Worm (Caenorhabditis elegans) whole organism, midembryonic: Measurements from ENCODE around the gene fbxb-114.

Experiments
- cog-1 ChIP-seq: sonication (generic microtip); optimal IDR thresholded peaks from 2 replicates; lab custom pipeline; 2016; ENCODE audit warnings: missing genetic modification characterization, missing compliant biosample characterization
- ref-1 ChIP-seq: fragments of 200-800 bp; sonication (Bioruptor generic); conservative IDR thresholded peaks from 2 replicates; pipeline ENCODE4 v1.3.6; 2022; ENCODE audit warnings: missing genetic modification reagents, missing genetic modification characterization, missing compliant biosample characterization

- no peak for TF ChIP-seq cog-1
- TF ChIP-seq ref-1 (GFP tag; lab: Robert Waterston, UW), result no peak
Measured at ce11 chrX:16923636-16924035, 2.0 kb downstream of the fbxb-114 start, which contains the start of gene C30E1.4.
